Fruit fly (Drosophila melanogaster) whole organism, pupa: ENCODE measurements around the gene JIL-1.

ENCODE experiments used
- EcR ChIP-seq: fragments of 200-800 bp; sonication (Bioruptor generic); optimal IDR thresholded peaks from 3 replicates; lab custom pipeline; 2019; ENCODE audit warnings: missing biosample characterization, missing genetic modification characterization, mild to moderate bottlenecking, moderate library complexity, missing genetic modification reagents
- Ets98B ChIP-seq: fragments of 200-800 bp; sonication (Bioruptor generic); IDR thresholded peaks from 2 replicates; pipeline ENCODE4 v1.3.6; 2022; ENCODE audit warnings: missing biosample characterization, missing genetic modification characterization
- fd96Ca ChIP-seq: fragments of 200-800 bp; sonication (Bioruptor generic); IDR thresholded peaks from 3 replicates; pipeline ENCODE4 v1.3.6; 2022; ENCODE audit warnings: missing biosample characterization, missing genetic modification characterization
- gl ChIP-seq: fragments of 200-800 bp; sonication (Bioruptor generic); optimal IDR thresholded peaks from 2 replicates; lab custom pipeline; 2018; ENCODE audit warnings: missing biosample characterization, mild to moderate bottlenecking, missing genetic modification characterization

DNA sequence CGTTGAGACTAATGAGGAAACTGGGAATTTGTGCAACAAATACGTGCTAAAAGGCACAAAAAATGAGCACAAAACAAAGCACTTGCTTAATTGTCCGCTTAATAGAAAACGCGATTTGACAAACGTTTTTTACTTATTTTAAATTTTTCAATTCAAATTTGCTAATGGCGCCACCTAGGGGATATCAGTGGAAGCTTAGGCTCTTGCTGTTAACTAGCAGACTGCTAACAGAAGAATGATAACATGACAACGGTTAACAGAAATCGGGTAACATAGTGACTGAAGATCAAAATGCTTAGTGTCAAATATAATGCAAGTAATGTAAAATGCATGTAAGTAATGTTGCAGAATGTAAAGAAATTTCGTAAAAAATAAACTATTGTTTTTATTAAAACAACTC, 51.8 kb downstream of the JIL-1 start:
- TF ChIP-seq Ets98B (GFP tag; lab: Robert Waterston, UW): no peak
- no peak for TF ChIP-seq fd96Ca (GFP tag; lab: Robert Waterston, UW)
- no peak for TF ChIP-seq gl
- no peak for TF ChIP-seq EcR (GFP tag; lab: Kevin White, UChicago)
